Worm (Caenorhabditis elegans): ENCODE data around the gene T23G5.3.

T23G5.3 gene

ce11 chrIII:9231173-9231572 lies at the start of gene T23G5.3:
Gene T23G5.3, minus strand, starts transcription at chrIII:9231273.
- TF ChIP-seq lim-6 (tag; optimal IDR thresholded peaks at IDR 0.05), result no peak
- no peak for TF ChIP-seq C38D4.7 (GFP tag; optimal IDR thresholded peaks at IDR 0.05)
- TF ChIP-seq K02D7.2 (tag; optimal IDR thresholded peaks at IDR 0.05), result no peak
- no peak for TF ChIP-seq hlh-8 (tag; optimal IDR thresholded peaks at IDR 0.05)
- no peak for TF ChIP-seq ceh-45 (GFP tag; IDR thresholded peaks at IDR 0.05)
- TF ChIP-seq ama-1 (optimal IDR thresholded peaks at IDR 0.05), result no peak
- TF ChIP-seq nhr-11 (tag; optimal IDR thresholded peaks at IDR 0.05), result no peak

- no peak for TF ChIP-seq pag-3 (tag; optimal IDR thresholded peaks at IDR 0.05; ENCODE audit: borderline replicate concordance)
Observed at ce11 chrIII:9277803-9278202, 46.7 kb upstream of the T23G5.3 start.

- TF ChIP-seq C08G9.2 (tag; optimal IDR thresholded peaks at IDR 0.05) (no peak), T23F11.4 (GFP tag; optimal IDR thresholded peaks at IDR 0.05) (no peak), ceh-48 (tag; optimal IDR thresholded peaks at IDR 0.05) (peak; percentile 87)
Observed at ce11 chrIII:9272107-9272506, 41.0 kb upstream of the T23G5.3 start.

ce11 chrIII:9271389-9271918 lies 40.4 kb upstream of the T23G5.3 start:
- TF ChIP-seq unc-42 (tag; optimal IDR thresholded peaks at IDR 0.05), result peak; percentile 66
- no peak for TF ChIP-seq C38D4.7 (GFP tag; optimal IDR thresholded peaks at IDR 0.05)
- TF ChIP-seq syd-9 (tag; optimal IDR thresholded peaks at IDR 0.05), result no peak

ce11 chrIII:9270183-9270582 lies 39.1 kb upstream of the T23G5.3 start:
- TF ChIP-seq syd-9 (tag; optimal IDR thresholded peaks at IDR 0.05) (no peak), ceh-45 (GFP tag; IDR thresholded peaks at IDR 0.05) (no peak), zip-5 (tag; optimal IDR thresholded peaks at IDR 0.05) (no peak), ztf-16 (tag; optimal IDR thresholded peaks at IDR 0.05) (no peak), ceh-48 (tag; optimal IDR thresholded peaks at IDR 0.05) (no peak), lim-6 (tag; optimal IDR thresholded peaks at IDR 0.05) (no peak), ceh-30 (tag; optimal IDR thresholded peaks at IDR 0.05) (no peak), pag-3 (tag; optimal IDR thresholded peaks at IDR 0.05; ENCODE audit: borderline replicate concordance) (no peak)

ce11 chrIII:9269012-9269471 lies 38.0 kb upstream of the T23G5.3 start, which contains the start of gene clip-1:
Gene clip-1, minus strand, starts transcription at chrIII:9269062.
- TF ChIP-seq nhr-232 (tag; optimal IDR thresholded peaks at IDR 0.05), result no peak
- no peak for TF ChIP-seq ref-2 (tag; optimal IDR thresholded peaks at IDR 0.05)
- no peak for TF ChIP-seq nfya-1 (tag; optimal IDR thresholded peaks at IDR 0.05)
- TF ChIP-seq gmeb-2 (tag; optimal IDR thresholded peaks at IDR 0.05), result no peak
- TF ChIP-seq pha-2 (tag; optimal IDR thresholded peaks at IDR 0.05), result no peak
- no peak for TF ChIP-seq lim-6 (tag; optimal IDR thresholded peaks at IDR 0.05)
- no peak for TF ChIP-seq tbx-7 (tag; optimal IDR thresholded peaks at IDR 0.05)
- no peak for TF ChIP-seq che-1 (tag; optimal IDR thresholded peaks at IDR 0.05)
- TF ChIP-seq ceh-45 (GFP tag; IDR thresholded peaks at IDR 0.05), result no peak
- TF ChIP-seq ceh-2 (tag; optimal IDR thresholded peaks at IDR 0.05), result no peak
- no peak for TF ChIP-seq ahr-1 (tag; optimal IDR thresholded peaks at IDR 0.05)
- no peak for TF ChIP-seq ceh-18 (tag; optimal IDR thresholded peaks at IDR 0.05)
- no peak for TF ChIP-seq ceh-22 (tag; optimal IDR thresholded peaks at IDR 0.05)
- TF ChIP-seq dmd-4 (tag; optimal IDR thresholded peaks at IDR 0.05; ENCODE audit: borderline replicate concordance), result no peak
- no peak for TF ChIP-seq ceh-24 (tag; optimal IDR thresholded peaks at IDR 0.05)
- TF ChIP-seq ztf-16 (tag; optimal IDR thresholded peaks at IDR 0.05), result no peak
- TF ChIP-seq hlh-6 (tag; optimal IDR thresholded peaks at IDR 0.05), result no peak
- TF ChIP-seq sdc-2 (tag; optimal IDR thresholded peaks at IDR 0.05), result no peak
- TF ChIP-seq C08G9.2 (tag; optimal IDR thresholded peaks at IDR 0.05), result no peak
